Fruit fly (Drosophila melanogaster) whole organism, embryonic: ENCODE data around the gene CG5910.

ENCODE experiments used
- Aef1 ChIP-seq: fragments of 200-800 bp; sonication (Bioruptor generic); IDR thresholded peaks from 3 replicates; pipeline ENCODE4 v1.3.6; 2022; ENCODE audit warnings: missing biosample characterization, missing genetic modification characterization
- Atf3 ChIP-seq: fragments of 200-800 bp; sonication (Bioruptor generic); optimal IDR thresholded peaks from 3 replicates; lab custom pipeline; 2016; ENCODE audit warnings: missing biosample characterization, missing genetic modification characterization
- Awh ChIP-seq: fragments of 200-800 bp; sonication (Bioruptor generic); IDR thresholded peaks from 2 replicates; pipeline ENCODE4, ENCODE4 v1.3.6; 2022; ENCODE audit warnings: missing biosample characterization, missing genetic modification characterization
- B-H2 ChIP-seq: fragments of 200-800 bp; sonication (Bioruptor generic); optimal IDR thresholded peaks from 2 replicates; lab custom pipeline; 2018; ENCODE audit warnings: missing biosample characterization, mild to moderate bottlenecking, missing genetic modification characterization
- Bdp1 ChIP-seq: fragments of 200-800 bp; sonication (Bioruptor generic); optimal IDR thresholded peaks from 3 replicates; lab custom pipeline; 2016; ENCODE audit warnings: missing biosample characterization, missing genetic modification characterization
- CG10366 ChIP-seq: fragments of 200-800 bp; sonication (Bioruptor generic); IDR thresholded peaks from 2 replicates; pipeline ENCODE4 v1.3.6; 2022; ENCODE audit warnings: missing biosample characterization, missing genetic modification characterization
- CG11398 ChIP-seq: fragments of 200-800 bp; sonication (Bioruptor generic); optimal IDR thresholded peaks from 2 replicates; lab custom pipeline; 2016; ENCODE audit warnings: missing biosample characterization, missing genetic modification characterization
- CG11723 ChIP-seq: fragments of 200-800 bp; sonication (Bioruptor generic); optimal IDR thresholded peaks from 2 replicates; lab custom pipeline; 2017; ENCODE audit warnings: missing biosample characterization, mild to moderate bottlenecking, missing genetic modification characterization
- CG14441 ChIP-seq: fragments of 200-800 bp; sonication (Bioruptor generic); IDR thresholded peaks from 2 replicates; pipeline ENCODE4 v1.3.6; 2022; ENCODE audit warnings: missing biosample characterization, missing genetic modification characterization
- CG14667 ChIP-seq: fragments of 200-800 bp; sonication (Bioruptor generic); IDR thresholded peaks from 2 replicates; pipeline ENCODE4 v1.3.6; 2022; ENCODE audit warnings: missing biosample characterization, missing genetic modification characterization
- CG16813 ChIP-seq: fragments of 200-800 bp; sonication (Bioruptor generic); IDR thresholded peaks from 3 replicates; pipeline ENCODE4 v1.3.6; 2022; ENCODE audit warnings: missing biosample characterization, missing genetic modification characterization; ENCODE audit not compliant: partially characterized antibody
- CG17359 ChIP-seq: fragments of 200-800 bp; sonication (Bioruptor generic); optimal IDR thresholded peaks from 3 replicates; lab custom pipeline; 2018; ENCODE audit warnings: missing biosample characterization, mild to moderate bottlenecking, missing genetic modification characterization, moderate library complexity
- CG17361 ChIP-seq: fragments of 200-800 bp; sonication (Bioruptor generic); IDR thresholded peaks from 3 replicates; pipeline ENCODE4 v1.3.6; 2022; ENCODE audit warnings: missing biosample characterization, missing genetic modification characterization
- CG18599 ChIP-seq: fragments of 200-800 bp; sonication (Bioruptor generic); optimal IDR thresholded peaks from 3 replicates; lab custom pipeline; 2017; ENCODE audit warnings: missing biosample characterization, missing genetic modification characterization, mild to moderate bottlenecking, moderate library complexity, missing genetic modification reagents
- CG18619 ChIP-seq: fragments of 200-800 bp; sonication (Bioruptor generic); optimal IDR thresholded peaks from 3 replicates; lab custom pipeline; 2017; ENCODE audit warnings: missing biosample characterization, mild to moderate bottlenecking, missing genetic modification characterization
- CG2199 ChIP-seq: fragments of 200-800 bp; sonication (Bioruptor generic); IDR thresholded peaks from 3 replicates; pipeline ENCODE4 v1.3.6; 2022; ENCODE audit warnings: missing biosample characterization, missing genetic modification characterization
- CG30431 ChIP-seq: fragments of 200-800 bp; sonication (Bioruptor generic); optimal IDR thresholded peaks from 2 replicates; lab custom pipeline; 2017; ENCODE audit warnings: missing biosample characterization, missing genetic modification characterization
- CG3281 ChIP-seq: fragments of 200-800 bp; sonication (Bioruptor generic); optimal IDR thresholded peaks from 3 replicates; lab custom pipeline; 2017; ENCODE audit warnings: missing biosample characterization, mild to moderate bottlenecking, missing genetic modification characterization
- CG3726 ChIP-seq: fragments of 200-800 bp; sonication (Bioruptor generic); IDR thresholded peaks from 3 replicates; pipeline ENCODE4, ENCODE4 v1.3.6; 2022; ENCODE audit warnings: missing biosample characterization, missing genetic modification characterization
- CG3847 ChIP-seq: fragments of 200-800 bp; sonication (Bioruptor generic); IDR thresholded peaks from 2 replicates; pipeline ENCODE4 v1.3.6; 2022; ENCODE audit warnings: missing biosample characterization, missing genetic modification characterization
- CG4404 ChIP-seq: fragments of 200-800 bp; sonication (Bioruptor generic); IDR thresholded peaks from 2 replicates; pipeline ENCODE4 v1.3.6; 2022; ENCODE audit warnings: missing biosample characterization, missing genetic modification characterization
- CG4820 ChIP-seq: fragments of 200-800 bp; sonication (Bioruptor generic); optimal IDR thresholded peaks from 3 replicates; lab custom pipeline; 2016; ENCODE audit warnings: missing biosample characterization, missing genetic modification characterization
- CG8765 ChIP-seq: fragments of 200-800 bp; sonication (Bioruptor generic); IDR thresholded peaks from 2 replicates; pipeline ENCODE4 v1.3.6; 2022; ENCODE audit warnings: missing biosample characterization, missing genetic modification characterization
- CG9215 ChIP-seq: fragments of 200-800 bp; sonication (Bioruptor generic); IDR thresholded peaks from 2 replicates; pipeline ENCODE4 v1.3.6; 2022; ENCODE audit warnings: missing biosample characterization, missing genetic modification characterization
- Gug ChIP-seq: fragments of 200-800 bp; sonication (Bioruptor generic); IDR thresholded peaks from 4 replicates; pipeline ENCODE4 v1.3.6; 2022; ENCODE audit warnings: missing biosample characterization, missing genetic modification characterization
- H2.0 ChIP-seq: fragments of 200-800 bp; sonication (Bioruptor generic); IDR thresholded peaks from 2 replicates; pipeline ENCODE4 v1.3.6; 2022; ENCODE audit warnings: missing biosample characterization, missing genetic modification characterization
- Hmr ChIP-seq: fragments of 200-800 bp; sonication (Bioruptor generic); optimal IDR thresholded peaks from 3 replicates; lab custom pipeline; 2017; ENCODE audit warnings: mild to moderate bottlenecking, missing biosample characterization, missing genetic modification reagents, missing genetic modification characterization
- Lpt ChIP-seq: fragments of >200 bp; optimal IDR thresholded peaks from 2 replicates; lab custom pipeline; 2018; ENCODE audit warnings: missing biosample characterization, missing genetic modification characterization
- Mad ChIP-seq: fragments of 200-800 bp; sonication (Bioruptor generic); optimal IDR thresholded peaks from 2 replicates; lab custom pipeline; 2016; ENCODE audit warnings: missing biosample characterization, missing genetic modification characterization
- Side ChIP-seq: fragments of 200-800 bp; sonication (Bioruptor generic); optimal IDR thresholded peaks from 2 replicates; lab custom pipeline; 2016; ENCODE audit warnings: missing biosample characterization, missing genetic modification characterization
- Sry-β ChIP-seq: fragments of 200-800 bp; sonication (Bioruptor generic); optimal IDR thresholded peaks from 2 replicates; lab custom pipeline; 2018; ENCODE audit warnings: missing biosample characterization, mild to moderate bottlenecking, missing genetic modification characterization, moderate library complexity
- Usf ChIP-seq: fragments of 200-800 bp; sonication (Bioruptor generic); optimal IDR thresholded peaks from 2 replicates; lab custom pipeline; 2017; ENCODE audit warnings: missing genotype, missing biosample characterization, missing genetic modification characterization
- ato ChIP-seq: fragments of 200-800 bp; sonication (Bioruptor generic); IDR thresholded peaks from 2 replicates; pipeline ENCODE4 v1.3.6; 2022; ENCODE audit warnings: missing biosample characterization, missing genetic modification characterization; ENCODE audit not compliant: partially characterized antibody
- bcd ChIP-seq: fragments of 200-800 bp; sonication (Bioruptor generic); optimal IDR thresholded peaks from 2 replicates; lab custom pipeline; 2017; ENCODE audit warnings: missing biosample characterization, mild to moderate bottlenecking, missing genetic modification characterization
- croc ChIP-seq: fragments of 200-800 bp; sonication (Bioruptor generic); conservative IDR thresholded peaks from 3 replicates; pipeline ENCODE4 v1.3.6; 2022; ENCODE audit warnings: missing biosample characterization, missing genetic modification characterization
- danr ChIP-seq: fragments of 200-800 bp; sonication (Bioruptor generic); IDR thresholded peaks from 2 replicates; pipeline ENCODE4 v1.3.6; 2022; ENCODE audit warnings: missing biosample characterization, missing genetic modification characterization
- disco-r ChIP-seq: fragments of 200-800 bp; sonication (Bioruptor generic); optimal IDR thresholded peaks from 2 replicates; lab custom pipeline; 2016; ENCODE audit warnings: missing biosample characterization, missing genetic modification characterization
- fu2 ChIP-seq: fragments of 200-800 bp; sonication (Bioruptor generic); optimal IDR thresholded peaks from 2 replicates; lab custom pipeline; 2016; ENCODE audit warnings: missing biosample characterization, missing genetic modification characterization
- gem ChIP-seq: fragments of 200-800 bp; sonication (Bioruptor generic); optimal IDR thresholded peaks from 2 replicates; lab custom pipeline; 2019; ENCODE audit warnings: missing biosample characterization, mild to moderate bottlenecking, missing genetic modification characterization, moderate library complexity
- gfzf ChIP-seq: fragments of 200-800 bp; sonication (Bioruptor generic); optimal IDR thresholded peaks from 2 replicates; lab custom pipeline; 2016; ENCODE audit warnings: missing biosample characterization, mild to moderate bottlenecking, missing genetic modification characterization, moderate library complexity
- hb ChIP-seq: fragments of 200-800 bp; sonication (Bioruptor generic); IDR thresholded peaks from 3 replicates; pipeline ENCODE4 v1.3.6; 2022; ENCODE audit warnings: missing biosample characterization, missing genetic modification characterization; ENCODE audit not compliant: partially characterized antibody
- inv ChIP-seq: fragments of 200-800 bp; sonication (Bioruptor generic); IDR thresholded peaks from 2 replicates; pipeline ENCODE4 v1.3.6; 2022; ENCODE audit warnings: missing biosample characterization, missing genetic modification characterization; ENCODE audit not compliant: partially characterized antibody
- jigr1 ChIP-seq: fragments of 200-800 bp; sonication (Bioruptor generic); IDR thresholded peaks from 3 replicates; pipeline ENCODE4 v1.3.6; 2022; ENCODE audit warnings: missing biosample characterization, missing genetic modification characterization
- knrl ChIP-seq: fragments of 200-800 bp; sonication (Bioruptor generic); IDR thresholded peaks from 3 replicates; pipeline ENCODE4 v1.3.6; 2022; ENCODE audit warnings: missing biosample characterization, missing genetic modification characterization; ENCODE audit not compliant: partially characterized antibody
- nmo ChIP-seq: fragments of 200-800 bp; sonication (Bioruptor generic); optimal IDR thresholded peaks from 2 replicates; lab custom pipeline; 2018; ENCODE audit warnings: missing biosample characterization, mild to moderate bottlenecking, missing genetic modification characterization, moderate library complexity
- nom ChIP-seq: fragments of 200-800 bp; sonication (Bioruptor generic); optimal IDR thresholded peaks from 2 replicates; lab custom pipeline; 2017; ENCODE audit warnings: missing biosample characterization, missing genetic modification characterization, mild to moderate bottlenecking, moderate library complexity, missing genetic modification reagents
- sim ChIP-seq: fragments of 200-800 bp; sonication (Bioruptor generic); IDR thresholded peaks from 2 replicates; pipeline ENCODE4 v1.3.6; 2022; ENCODE audit warnings: missing biosample characterization, missing genetic modification characterization
- wek ChIP-seq: fragments of 200-800 bp; sonication (Bioruptor generic); optimal IDR thresholded peaks from 3 replicates; lab custom pipeline; 2018; ENCODE audit warnings: missing biosample characterization, mild to moderate bottlenecking, missing genetic modification characterization, moderate library complexity
- zf30C ChIP-seq: fragments of 200-800 bp; sonication (Bioruptor generic); optimal IDR thresholded peaks from 3 replicates; lab custom pipeline; 2018; ENCODE audit warnings: missing biosample characterization, mild to moderate bottlenecking, missing genetic modification characterization

Gene CG5910

DNA sequence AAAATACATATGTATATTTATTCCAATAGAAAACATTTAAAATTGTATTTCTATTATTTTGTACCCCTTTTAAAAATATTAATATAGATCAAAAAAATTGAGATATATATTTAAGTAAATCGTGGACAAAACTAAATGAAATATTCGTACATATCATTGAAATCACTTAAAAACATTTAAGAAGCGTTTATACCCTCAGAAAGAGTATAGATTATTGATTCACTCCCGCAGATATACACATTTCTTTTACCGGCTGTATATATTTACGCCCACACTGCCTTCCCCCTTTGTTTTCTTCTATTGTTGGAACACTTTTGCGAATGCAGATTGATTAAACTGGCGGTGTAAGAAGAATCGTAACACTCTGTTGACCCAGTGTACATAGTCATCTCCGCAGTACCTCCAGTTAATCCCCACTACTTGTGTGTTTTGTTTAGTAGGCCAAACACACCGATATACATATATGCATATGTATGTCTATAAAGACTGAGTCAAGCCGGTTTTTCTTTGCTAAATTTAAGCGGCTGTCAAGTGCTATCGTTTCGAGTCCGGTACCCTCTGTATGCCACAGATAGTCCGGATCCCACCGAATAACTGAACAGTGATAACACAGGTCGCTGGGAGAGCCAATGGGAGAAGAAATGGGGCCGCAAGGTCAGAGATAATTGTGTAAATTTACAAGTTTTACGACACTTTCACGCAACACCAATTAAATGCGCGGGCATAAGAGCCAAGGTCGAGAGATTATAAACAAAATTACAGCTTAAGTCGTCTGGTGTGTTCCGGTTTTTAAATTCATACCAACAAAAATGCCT, 29.5 kb downstream of the CG5910 start (continued):
- peak; percentile 59 for TF ChIP-seq CG17359 (tag; lab: Kevin White, UChicago)
- TF ChIP-seq Lpt (GFP tag; lab: Kevin White, UChicago): no peak
- peak; percentile 77 for TF ChIP-seq CG17361 (GFP tag; lab: Robert Waterston, UW)
- peak; percentile 35 for TF ChIP-seq B-H2 (GFP tag; lab: Kevin White, UChicago)
- peak; percentile 44 for TF ChIP-seq gem (tag; lab: Kevin White, UChicago)
- peak; percentile 61 for TF ChIP-seq disco-r (GFP tag; lab: Kevin White, UChicago)
- TF ChIP-seq CG4820: peak; percentile 26
- TF ChIP-seq Hmr (GFP tag; lab: Kevin White, UChicago): peak; percentile 67
- TF ChIP-seq fu2 (GFP tag; lab: Kevin White, UChicago): peak; percentile 12
- TF ChIP-seq CG30431 (GFP tag; lab: Kevin White, UChicago): peak; percentile 27
- TF ChIP-seq Usf: no peak
- peak; percentile 53 for TF ChIP-seq CG18619 (GFP tag; lab: Kevin White, UChicago)
- no peak for TF ChIP-seq CG14441
- TF ChIP-seq croc: no peak
- TF ChIP-seq Mad: peak; percentile 50
- no peak for TF ChIP-seq hb (GFP tag; lab: Robert Waterston, UW)
- TF ChIP-seq CG8765 (GFP tag; lab: Robert Waterston, UW): no peak
- TF ChIP-seq CG16813 (GFP tag; lab: Robert Waterston, UW): no peak
- peak; percentile 47 for TF ChIP-seq Bdp1 (GFP tag; lab: Kevin White, UChicago)
- TF ChIP-seq CG9215 (GFP tag; lab: Robert Waterston, UW): no peak
- TF ChIP-seq CG18599 (GFP tag; lab: Kevin White, UChicago): peak; percentile 79
- TF ChIP-seq Sry-β (GFP tag; lab: Kevin White, UChicago): no peak
- no peak for TF ChIP-seq zf30C (GFP tag; lab: Kevin White, UChicago)
- TF ChIP-seq CG3281 (GFP tag; lab: Kevin White, UChicago): peak; percentile 6
- no peak for TF ChIP-seq CG3726 (GFP tag; lab: Robert Waterston, UW)
- TF ChIP-seq CG3847 (GFP tag; lab: Robert Waterston, UW): no peak; the same call in 1 of the 2 replicates
- TF ChIP-seq nmo (GFP tag; lab: Kevin White, UChicago): peak; percentile 38
- no peak for TF ChIP-seq Atf3 (GFP tag; lab: Kevin White, UChicago)
- no peak for TF ChIP-seq danr (GFP tag; lab: Robert Waterston, UW)
- TF ChIP-seq Aef1 (GFP tag; lab: Robert Waterston, UW): no peak
- peak; percentile 44 for TF ChIP-seq CG11723
- TF ChIP-seq H2.0: no peak
- 0 out of 3 replicates have a peak, but pooled peaks have one; percentile 35 for TF ChIP-seq CG2199
- TF ChIP-seq Side (GFP tag; lab: Kevin White, UChicago): peak; percentile 61
- no peak for TF ChIP-seq CG14667 (GFP tag; lab: Robert Waterston, UW)
- TF ChIP-seq inv (GFP tag; lab: Robert Waterston, UW): no peak
- TF ChIP-seq CG11398 (GFP tag; lab: Kevin White, UChicago): peak; percentile 80
- TF ChIP-seq gfzf (GFP tag; lab: Kevin White, UChicago): no peak
- TF ChIP-seq Gug (GFP tag; lab: Robert Waterston, UW): no peak
- TF ChIP-seq Awh (GFP tag; lab: Robert Waterston, UW): peak; percentile 52; the same call in 1 of the 2 replicates
- TF ChIP-seq CG10366: no peak
- TF ChIP-seq wek (GFP tag; lab: Kevin White, UChicago): peak; percentile 83
- no peak for TF ChIP-seq ato (GFP tag; lab: Robert Waterston, UW)
- TF ChIP-seq knrl (GFP tag; lab: Robert Waterston, UW): no peak
- no peak for TF ChIP-seq nom (GFP tag; lab: Kevin White, UChicago)
- peak; percentile 41 for TF ChIP-seq bcd (GFP tag; lab: Kevin White, UChicago)
- TF ChIP-seq sim (GFP tag; lab: Robert Waterston, UW): no peak
- TF ChIP-seq CG4404: no peak
- no peak for TF ChIP-seq jigr1 (GFP tag; lab: Robert Waterston, UW)
